Worm (Caenorhabditis elegans) whole organism, L1 larva: ENCODE measurements around the gene D2096.10.
"Not testable (repeated sequence)": the region's sequence is repeated elsewhere in the genome, so short reads cannot be mapped to it uniquely, and the experiment has no call there.

Experiments used
- F16B12.6 ChIP-seq: fragments of 150-350 bp; optimal IDR thresholded peaks from 2 replicates; lab custom pipeline; 2014; ENCODE audit warnings: missing biosample characterization, missing genetic modification characterization
- alr-1 ChIP-seq: fragments of 200-800 bp; sonication (Bioruptor generic); optimal IDR thresholded peaks from 2 replicates; lab custom pipeline; 2018; ENCODE audit warnings: borderline replicate concordance, mild to moderate bottlenecking, missing genetic modification characterization, missing compliant biosample characterization
- fkh-8 ChIP-seq: sonication (generic microtip); optimal IDR thresholded peaks from 2 replicates; lab custom pipeline; 2016; ENCODE audit warnings: mild to moderate bottlenecking, missing genetic modification characterization, missing compliant biosample characterization
- jun-1 ChIP-seq: fragments of 150-350 bp; optimal IDR thresholded peaks from 2 replicates; lab custom pipeline; 2014; ENCODE audit warnings: missing biosample characterization, missing genetic modification reagents, missing genetic modification characterization
- mdl-1 ChIP-seq, 2 experiments: fragments of 150-350 bp; optimal IDR thresholded peaks; 2 replicates each; lab custom pipeline; 2014 to 2017; ENCODE audit warnings: missing biosample characterization in 2 of 2, missing genetic modification characterization in 2 of 2, inconsistent platforms in 1 of 2
- mep-1 ChIP-seq: fragments of 150-350 bp; optimal IDR thresholded peaks from 2 replicates; lab custom pipeline; 2014; ENCODE audit warnings: missing biosample characterization, missing genetic modification characterization
- nhr-19 ChIP-seq: fragments of 200-800 bp; sonication (Bioruptor generic); conservative IDR thresholded peaks from 2 replicates; pipeline ENCODE4 v1.3.6; 2022; ENCODE audit warnings: missing genetic modification characterization, missing compliant biosample characterization
- nhr-76 ChIP-seq: sonication (generic microtip); optimal IDR thresholded peaks from 2 replicates; lab custom pipeline; 2017; ENCODE audit warnings: missing biosample characterization, missing genetic modification characterization
- nhr-77 ChIP-seq: fragments of 150-350 bp; optimal IDR thresholded peaks from 2 replicates; lab custom pipeline; 2014; ENCODE audit warnings: missing biosample characterization, missing genetic modification characterization
- skn-1 ChIP-seq: fragments of 150-350 bp; optimal IDR thresholded peaks from 2 replicates; lab custom pipeline; 2014; ENCODE audit warnings: missing biosample characterization, missing genetic modification characterization
- unc-62 ChIP-seq: fragments of 150-350 bp; optimal IDR thresholded peaks from 2 replicates; lab custom pipeline; 2014; ENCODE audit warnings: missing biosample characterization, missing genetic modification reagents, missing genetic modification characterization
- unc-98 ChIP-seq: fragments of 200-800 bp; sonication (Bioruptor generic); IDR thresholded peaks from 2 replicates; pipeline ENCODE4 v1.3.6; 2022; ENCODE audit warnings: missing genetic modification characterization, missing compliant biosample characterization

ce11 chrIV:8389139-8389538, at the start of gene D2096.10:
- not testable (repeated sequence) for TF ChIP-seq unc-98; nhr-77 (tag; lab: Kevin White, UChicago); mep-1 (tag; lab: Kevin White, UChicago); fkh-8 (tag; lab: Kevin White, UChicago); F16B12.6 (tag; lab: Kevin White, UChicago); unc-62 (GFP tag; lab: Kevin White, UChicago); mdl-1 (tag; optimal IDR thresholded peaks at IDR 0.05; lab: Kevin White, UChicago); alr-1; jun-1 (tag; lab: Kevin White, UChicago); nhr-76; nhr-19 (GFP tag; lab: Robert Waterston, UW); skn-1 (tag; lab: Kevin White, UChicago)
